Fruit fly (Drosophila melanogaster) whole organism, embryonic: ENCODE results near the gene wam.

ENCODE experiments used
- CG10274 ChIP-seq: fragments of 200-800 bp; sonication (Bioruptor generic); optimal IDR thresholded peaks from 3 replicates; lab custom pipeline; 2017; ENCODE audit warnings: missing biosample characterization, mild to moderate bottlenecking, missing genetic modification characterization
- CG10462 ChIP-seq: fragments of 200-800 bp; sonication (Bioruptor generic); optimal IDR thresholded peaks from 2 replicates; lab custom pipeline; 2016; ENCODE audit warnings: missing biosample characterization, missing genetic modification characterization
- CG11695 ChIP-seq: fragments of 200-800 bp; sonication (Bioruptor generic); IDR thresholded peaks from 3 replicates; pipeline ENCODE4 v1.3.6; 2022; ENCODE audit warnings: missing biosample characterization, missing genetic modification characterization
- CG12236 ChIP-seq: fragments of 200-800 bp; sonication (Bioruptor generic); optimal IDR thresholded peaks from 2 replicates; lab custom pipeline; 2016; ENCODE audit warnings: missing biosample characterization, missing genetic modification characterization
- CG12942 ChIP-seq: fragments of 200-800 bp; sonication (Bioruptor generic); optimal IDR thresholded peaks from 3 replicates; lab custom pipeline; 2016; ENCODE audit warnings: missing biosample characterization, missing genetic modification characterization
- CG14441 ChIP-seq: fragments of 200-800 bp; sonication (Bioruptor generic); IDR thresholded peaks from 2 replicates; pipeline ENCODE4 v1.3.6; 2022; ENCODE audit warnings: missing biosample characterization, missing genetic modification characterization
- CG14667 ChIP-seq: fragments of 200-800 bp; sonication (Bioruptor generic); IDR thresholded peaks from 2 replicates; pipeline ENCODE4 v1.3.6; 2022; ENCODE audit warnings: missing biosample characterization, missing genetic modification characterization
- CG17385 ChIP-seq: fragments of 200-800 bp; sonication (Bioruptor generic); optimal IDR thresholded peaks from 3 replicates; lab custom pipeline; 2018; ENCODE audit warnings: missing biosample characterization, mild to moderate bottlenecking, missing genetic modification characterization
- CG17802 ChIP-seq: fragments of 200-800 bp; sonication (Bioruptor generic); optimal IDR thresholded peaks from 2 replicates; lab custom pipeline; 2018; ENCODE audit warnings: missing biosample characterization, mild to moderate bottlenecking, missing genetic modification characterization, moderate library complexity
- CG18764 ChIP-seq: fragments of 200-800 bp; sonication (Bioruptor generic); optimal IDR thresholded peaks from 3 replicates; lab custom pipeline; 2016; ENCODE audit warnings: missing biosample characterization, missing genetic modification characterization
- CG2875 ChIP-seq: fragments of 200-800 bp; sonication (Bioruptor generic); optimal IDR thresholded peaks from 2 replicates; lab custom pipeline; 2017; ENCODE audit warnings: missing biosample characterization, mild to moderate bottlenecking, missing genetic modification characterization, missing genetic modification reagents
- CG33213 ChIP-seq: fragments of 200-800 bp; sonication (Bioruptor generic); optimal IDR thresholded peaks from 3 replicates; lab custom pipeline; 2016; ENCODE audit warnings: missing biosample characterization, missing genetic modification characterization
- CG34224 ChIP-seq: fragments of 200-800 bp; sonication (Bioruptor generic); IDR thresholded peaks from 3 replicates; pipeline ENCODE4 v1.3.6; 2022; ENCODE audit warnings: missing biosample characterization, missing genetic modification characterization; ENCODE audit not compliant: partially characterized antibody
- CG3995 ChIP-seq: fragments of 200-800 bp; sonication (Bioruptor generic); optimal IDR thresholded peaks from 3 replicates; lab custom pipeline; 2016; ENCODE audit warnings: missing biosample characterization, missing genetic modification characterization
- CG4282 ChIP-seq: fragments of 200-800 bp; sonication (Bioruptor generic); optimal IDR thresholded peaks from 2 replicates; lab custom pipeline; 2016; ENCODE audit warnings: missing biosample characterization, missing genetic modification characterization
- CG4424 ChIP-seq: fragments of 200-800 bp; sonication (Bioruptor generic); optimal IDR thresholded peaks from 3 replicates; lab custom pipeline; 2016; ENCODE audit warnings: missing biosample characterization, missing genetic modification characterization
- CG6272 ChIP-seq: fragments of 200-800 bp; sonication (Bioruptor generic); IDR thresholded peaks from 2 replicates; pipeline ENCODE4 v1.3.6; 2022; ENCODE audit warnings: missing biosample characterization, missing genetic modification characterization
- CG6683 ChIP-seq: fragments of 200-800 bp; sonication (Bioruptor generic); optimal IDR thresholded peaks from 2 replicates; lab custom pipeline; 2017; ENCODE audit warnings: missing biosample characterization, mild to moderate bottlenecking, missing genetic modification characterization, missing genetic modification reagents
- CG6813 ChIP-seq: fragments of 200-800 bp; sonication (Bioruptor generic); optimal IDR thresholded peaks from 2 replicates; lab custom pipeline; 2017; ENCODE audit warnings: missing biosample characterization, missing genetic modification characterization, mild to moderate bottlenecking, moderate library complexity, missing genetic modification reagents
- CG7928 ChIP-seq: fragments of 200-800 bp; sonication (Bioruptor generic); optimal IDR thresholded peaks from 2 replicates; lab custom pipeline; 2017; ENCODE audit warnings: missing biosample characterization, mild to moderate bottlenecking, missing genetic modification characterization
- CG9876 ChIP-seq: fragments of 200-800 bp; sonication (Bioruptor generic); optimal IDR thresholded peaks from 2 replicates; lab custom pipeline; 2016; ENCODE audit warnings: missing biosample characterization, missing genetic modification characterization
- E2f1 ChIP-seq: fragments of 200-800 bp; sonication (Bioruptor generic); IDR thresholded peaks from 2 replicates; pipeline ENCODE4 v1.3.6; 2022; ENCODE audit warnings: missing biosample characterization, missing genetic modification characterization
- Fer2 ChIP-seq: fragments of 200-800 bp; sonication (Bioruptor generic); optimal IDR thresholded peaks from 2 replicates; lab custom pipeline; 2018; ENCODE audit warnings: missing biosample characterization, mild to moderate bottlenecking, missing genetic modification characterization, moderate library complexity
- Hand ChIP-seq: fragments of 200-800 bp; sonication (Bioruptor generic); optimal IDR thresholded peaks from 2 replicates; lab custom pipeline; 2017; ENCODE audit warnings: mild to moderate bottlenecking, missing biosample characterization, missing genetic modification reagents, missing genetic modification characterization
- Hmx ChIP-seq: fragments of 200-800 bp; sonication (Bioruptor generic); optimal IDR thresholded peaks from 2 replicates; lab custom pipeline; 2016; ENCODE audit warnings: missing biosample characterization, missing genetic modification characterization
- MBD-R2 ChIP-seq: fragments of 200-800 bp; sonication (Bioruptor generic); IDR thresholded peaks from 2 replicates; pipeline ENCODE4 v1.3.6; 2022; ENCODE audit warnings: missing biosample characterization, missing genetic modification characterization
- Neu2 ChIP-seq: fragments of 200-800 bp; sonication (Bioruptor generic); optimal IDR thresholded peaks from 3 replicates; lab custom pipeline; 2016; ENCODE audit warnings: missing biosample characterization, missing genetic modification characterization, borderline replicate concordance
- Nf-YA ChIP-seq: fragments of 200-800 bp; sonication (Bioruptor generic); IDR thresholded peaks from 2 replicates; pipeline ENCODE4 v1.3.6; 2022; ENCODE audit warnings: missing biosample characterization, missing genetic modification characterization
- Nf-YC ChIP-seq: fragments of 200-800 bp; optimal IDR thresholded peaks from 3 replicates; lab custom pipeline; 2019; ENCODE audit warnings: missing biosample characterization, mild to moderate bottlenecking, missing genetic modification characterization, moderate library complexity
- Oaz ChIP-seq: fragments of 200-800 bp; sonication (Bioruptor generic); IDR thresholded peaks from 2 replicates; pipeline ENCODE4 v1.3.6; 2022; ENCODE audit warnings: missing biosample characterization, missing genetic modification characterization
- Pdp1 ChIP-seq, 2 experiments: fragments of 200-800 bp; sonication (Bioruptor generic); optimal IDR thresholded peaks; 3 replicates each; lab custom pipeline; 2016; ENCODE audit warnings: missing biosample characterization in 2 of 2, missing genetic modification characterization in 2 of 2, mild to moderate bottlenecking in 1 of 2, moderate library complexity in 1 of 2
- Ssrp ChIP-seq: fragments of 200-800 bp; sonication (Bioruptor generic); optimal IDR thresholded peaks from 2 replicates; lab custom pipeline; 2018; ENCODE audit warnings: missing biosample characterization, mild to moderate bottlenecking, missing genetic modification characterization, moderate library complexity
- Stat92E ChIP-seq, 3 experiments: fragments of >200 bp in 2 of 3; fragments of 200-800 bp in 1 of 3; sonication (Bioruptor generic) in 1 of 3; optimal IDR thresholded peaks; 2 replicates each; lab custom pipeline; 2017 to 2019; ENCODE audit warnings: missing biosample characterization in 3 of 3, missing genetic modification characterization in 3 of 3, mild to moderate bottlenecking in 1 of 3, moderate library complexity in 1 of 3
- Xbp1 ChIP-seq: fragments of 200-800 bp; sonication (Bioruptor generic); optimal IDR thresholded peaks from 3 replicates; lab custom pipeline; 2016; ENCODE audit warnings: missing biosample characterization, mild to moderate bottlenecking, missing genetic modification characterization
- ac ChIP-seq: fragments of 200-800 bp; sonication (Bioruptor generic); optimal IDR thresholded peaks from 3 replicates; lab custom pipeline; 2017; ENCODE audit warnings: missing biosample characterization, mild to moderate bottlenecking, missing genetic modification characterization
- bcd ChIP-seq: fragments of 200-800 bp; sonication (Bioruptor generic); optimal IDR thresholded peaks from 2 replicates; lab custom pipeline; 2017; ENCODE audit warnings: missing biosample characterization, mild to moderate bottlenecking, missing genetic modification characterization
- cad ChIP-seq: fragments of >200 bp; optimal IDR thresholded peaks from 2 replicates; lab custom pipeline; 2017; ENCODE audit warnings: missing biosample characterization, missing genetic modification characterization
- crp ChIP-seq, 2 experiments: fragments of 200-800 bp; sonication (Bioruptor generic); optimal IDR thresholded peaks; 2 replicates in 1 of 2; 3 replicates in 1 of 2; lab custom pipeline; 2017; ENCODE audit warnings: missing biosample characterization in 2 of 2, missing genetic modification characterization in 2 of 2, mild to moderate bottlenecking in 1 of 2, moderate library complexity in 1 of 2
- disco-r ChIP-seq: fragments of 200-800 bp; sonication (Bioruptor generic); optimal IDR thresholded peaks from 2 replicates; lab custom pipeline; 2016; ENCODE audit warnings: missing biosample characterization, missing genetic modification characterization
- dm ChIP-seq: fragments of 200-800 bp; sonication (Bioruptor generic); optimal IDR thresholded peaks from 3 replicates; lab custom pipeline; 2016; ENCODE audit warnings: missing biosample characterization, missing genetic modification characterization
- fu2 ChIP-seq: fragments of 200-800 bp; sonication (Bioruptor generic); optimal IDR thresholded peaks from 2 replicates; lab custom pipeline; 2016; ENCODE audit warnings: missing biosample characterization, missing genetic modification characterization
- grau ChIP-seq: fragments of 200-800 bp; optimal IDR thresholded peaks from 3 replicates; lab custom pipeline; 2019; ENCODE audit warnings: missing biosample characterization, mild to moderate bottlenecking, missing genetic modification characterization, moderate library complexity
- gt ChIP-seq: fragments of 200-800 bp; sonication (Bioruptor generic); IDR thresholded peaks from 2 replicates; pipeline ENCODE4 v1.3.6; 2022; ENCODE audit warnings: missing biosample characterization, missing genetic modification characterization
- ham ChIP-seq: fragments of 200-800 bp; sonication (Bioruptor generic); IDR thresholded peaks from 2 replicates; pipeline ENCODE4 v1.3.6; 2022; ENCODE audit warnings: missing biosample characterization, missing genetic modification characterization
- hbn ChIP-seq: fragments of 200-800 bp; sonication (Bioruptor generic); IDR thresholded peaks from 2 replicates; pipeline ENCODE4 v1.3.6; 2022; ENCODE audit warnings: missing biosample characterization, missing genetic modification characterization; ENCODE audit not compliant: partially characterized antibody
- hkb ChIP-seq, 2 experiments: fragments of 200-800 bp in 1 of 2; fragments of >200 bp in 1 of 2; sonication (Bioruptor generic) in 1 of 2; IDR thresholded peaks in 1 of 2; optimal IDR thresholded peaks in 1 of 2; 2 replicates each; pipeline versions ENCODE4 v1.3.6 to Lab custom; 2017 to 2022; ENCODE audit warnings: missing biosample characterization in 1 of 2, missing genetic modification characterization in 1 of 2
- kni ChIP-seq: fragments of 200-800 bp; sonication (Bioruptor generic); optimal IDR thresholded peaks from 3 replicates; lab custom pipeline; 2017; ENCODE audit warnings: mild to moderate bottlenecking, missing biosample characterization, missing genetic modification reagents, missing genetic modification characterization
- odd ChIP-seq: fragments of 200-800 bp; sonication (Bioruptor generic); optimal IDR thresholded peaks from 2 replicates; lab custom pipeline; 2017; ENCODE audit warnings: missing biosample characterization, mild to moderate bottlenecking, missing genetic modification characterization
- slbo ChIP-seq: fragments of 200-800 bp; sonication (Bioruptor generic); IDR thresholded peaks from 2 replicates; pipeline ENCODE4 v1.3.6; 2022; ENCODE audit warnings: missing biosample characterization, missing genetic modification characterization

wam gene

dm6 chr3R:23333334-23334035 lies 45.6 kb upstream of the wam start (continued):
- TF ChIP-seq crp (GFP tag; optimal IDR thresholded peaks at IDR 0.05; lab: Kevin White, UChicago) (no peak), CG12236 (no peak), CG17385 (GFP tag; lab: Kevin White, UChicago) (no peak), ac (GFP tag; lab: Kevin White, UChicago) (no peak), Hmx (GFP tag; lab: Kevin White, UChicago) (no peak), hkb (optimal IDR thresholded peaks at IDR 0.05; lab: Kevin White, UChicago) (no peak), hkb (GFP tag; IDR thresholded peaks at IDR 0.05; lab: Robert Waterston, UW) (no peak), CG4282 (GFP tag; lab: Kevin White, UChicago) (no peak), disco-r (GFP tag; lab: Kevin White, UChicago) (no peak), CG11695 (GFP tag; lab: Robert Waterston, UW) (no peak), Neu2 (no peak), grau (tag; lab: Kevin White, UChicago) (peak; percentile 58), CG9876 (no peak), kni (peak; percentile 20), MBD-R2 (no peak), E2f1 (GFP tag; lab: Robert Waterston, UW) (no peak), cad (GFP tag; lab: Kevin White, UChicago) (no peak), CG4424 (peak; percentile 41), gt (GFP tag; lab: Robert Waterston, UW) (no peak), ham (GFP tag; lab: Robert Waterston, UW) (no peak), Nf-YC (tag; lab: Kevin White, UChicago) (no peak), Oaz (GFP tag; lab: Robert Waterston, UW) (no peak), Nf-YA (GFP tag; lab: Robert Waterston, UW) (no peak), Fer2 (tag; lab: Kevin White, UChicago) (no peak), Stat92E (GFP tag; optimal IDR thresholded peaks at IDR 0.05; lab: Kevin White, UChicago) (no peak), Pdp1 (GFP tag; optimal IDR thresholded peaks at IDR 0.05; lab: Kevin White, UChicago) (peak; percentile 21 to 25), Xbp1 (GFP tag; lab: Kevin White, UChicago) (peak; percentile 63), CG10462 (GFP tag; lab: Kevin White, UChicago) (no peak), CG2875 (GFP tag; lab: Kevin White, UChicago) (peak; percentile 57), CG6683 (GFP tag; lab: Kevin White, UChicago) (no peak), CG6272 (GFP tag; lab: Robert Waterston, UW) (no peak), hbn (GFP tag; lab: Robert Waterston, UW) (no peak), slbo (GFP tag; lab: Robert Waterston, UW) (no peak), Ssrp (peak; percentile 65), CG17802 (tag; lab: Kevin White, UChicago) (no peak), CG14441 (GFP tag; lab: Robert Waterston, UW) (no peak), Hand (GFP tag; lab: Kevin White, UChicago) (no peak), dm (GFP tag; lab: Kevin White, UChicago) (no peak), odd (GFP tag; lab: Kevin White, UChicago) (no peak), CG3995 (no peak), bcd (GFP tag; lab: Kevin White, UChicago) (peak; percentile 56), CG18764 (GFP tag; lab: Kevin White, UChicago) (peak; percentile 22), fu2 (no peak), CG7928 (GFP tag; lab: Kevin White, UChicago) (no peak), CG33213 (GFP tag; lab: Kevin White, UChicago) (peak; percentile 20), CG14667 (no peak), CG10274 (GFP tag; lab: Kevin White, UChicago) (peak; percentile 67), CG34224 (GFP tag; lab: Robert Waterston, UW) (no peak), CG6813 (GFP tag; lab: Kevin White, UChicago) (no peak), CG12942 (GFP tag; lab: Kevin White, UChicago) (no peak)
